Fruit fly (Drosophila melanogaster): ENCODE measurements around the gene for.

for gene

dm6 chr2L:3573907-3574306 is 82.8 kb downstream of the for start (continued):
- TF ChIP-seq CG11247 (GFP tag; IDR thresholded peaks at IDR 0.05) (no peak), Atf-2 (GFP tag; optimal IDR thresholded peaks at IDR 0.05) (peak; percentile 51), CG9876 (GFP tag; optimal IDR thresholded peaks at IDR 0.05) (peak; percentile 41), CG4617 (GFP tag; optimal IDR thresholded peaks at IDR 0.05; ENCODE audit: borderline replicate concordance) (no peak), usp (GFP tag; optimal IDR thresholded peaks at IDR 0.05) (no peak), Gsc (GFP tag; IDR thresholded peaks at IDR 0.05) (peak; percentile 76), zen (tag; optimal IDR thresholded peaks at IDR 0.05) (peak; percentile 76), D (optimal IDR thresholded peaks at IDR 0.05) (no peak), D (GFP tag; optimal IDR thresholded peaks at IDR 0.05) (peak; percentile 83), TFAM (GFP tag; optimal IDR thresholded peaks at IDR 0.05) (peak; percentile 23), CG18476 (GFP tag; optimal IDR thresholded peaks at IDR 0.05) (peak; percentile 56), Tbp (GFP tag; optimal IDR thresholded peaks at IDR 0.05) (no peak), fd3F (GFP tag; optimal IDR thresholded peaks at IDR 0.05) (no peak), CG18764 (GFP tag; optimal IDR thresholded peaks at IDR 0.05) (peak; percentile 73), CG7271 (tag; optimal IDR thresholded peaks at IDR 0.05) (peak; percentile 20), Rfx (GFP tag; IDR thresholded peaks at IDR 0.05) (peak; percentile 62), hb (GFP tag; IDR thresholded peaks at IDR 0.05; ENCODE audit: partially characterized antibody) (no peak), Dip2 (GFP tag; IDR thresholded peaks at IDR 0.05) (peak; percentile 33; the same call in 1 of the 2 replicates), Dfd (GFP tag; optimal IDR thresholded peaks at IDR 0.05) (no peak), PHDP (tag; optimal IDR thresholded peaks at IDR 0.05) (peak; percentile 79), ash1 (GFP tag; optimal IDR thresholded peaks at IDR 0.05) (no peak), pb (GFP tag; optimal IDR thresholded peaks at IDR 0.05) (peak; percentile 68), pzg (GFP tag; optimal IDR thresholded peaks at IDR 0.05) (no peak), luna (GFP tag; optimal IDR thresholded peaks at IDR 0.05) (no peak), tin (GFP tag; optimal IDR thresholded peaks at IDR 0.05) (peak; percentile 83), Ptx1 (GFP tag; IDR thresholded peaks at IDR 0.05) (peak; percentile 80), pnt (GFP tag; optimal IDR thresholded peaks at IDR 0.05) (peak; percentile 82), B-H1 (GFP tag; IDR thresholded peaks at IDR 0.05) (peak; percentile 78), CG13624 (GFP tag; optimal IDR thresholded peaks at IDR 0.05) (peak; percentile 18), shn (GFP tag; optimal IDR thresholded peaks at IDR 0.05) (peak; percentile 55), Spps (tag; optimal IDR thresholded peaks at IDR 0.05) (peak; percentile 60), CG4328 (GFP tag; optimal IDR thresholded peaks at IDR 0.05) (no peak), CG6175 (GFP tag; IDR thresholded peaks at IDR 0.05) (0 out of 3 replicates have a peak, but pooled peaks have one; percentile 38), prd (optimal IDR thresholded peaks at IDR 0.05) (no peak), prd (GFP tag; IDR thresholded peaks at IDR 0.05) (peak; percentile 93), D19B (GFP tag; optimal IDR thresholded peaks at IDR 0.05) (no peak), trh (GFP tag; optimal IDR thresholded peaks at IDR 0.05) (no peak), CG10959 (GFP tag; IDR thresholded peaks at IDR 0.05) (peak; percentile 83), MBD-R2 (GFP tag; IDR thresholded peaks at IDR 0.05) (no peak; the same call in 1 of the 2 replicates), CG43689 (GFP tag; IDR thresholded peaks at IDR 0.05) (0 out of 2 replicates have a peak, but pooled peaks have one; percentile 20), nerfin-2 (GFP tag; IDR thresholded peaks at IDR 0.05; ENCODE audit: partially characterized antibody) (no peak), Fer3 (tag; optimal IDR thresholded peaks at IDR 0.05) (peak; percentile 13), ap (GFP tag; IDR thresholded peaks at IDR 0.05) (0 out of 2 replicates have a peak, but pooled peaks have one; percentile 3), Lpt (GFP tag; optimal IDR thresholded peaks at IDR 0.05) (no peak), CG14441 (GFP tag; IDR thresholded peaks at IDR 0.05) (peak; percentile 80), Ets97D (GFP tag; optimal IDR thresholded peaks at IDR 0.05) (no peak), sd (tag; optimal IDR thresholded peaks at IDR 0.05) (no peak), Sox100B (GFP tag; optimal IDR thresholded peaks at IDR 0.05) (peak; percentile 62), wor (GFP tag; IDR thresholded peaks at IDR 0.05) (peak; percentile 66), CG14667 (GFP tag; IDR thresholded peaks at IDR 0.05) (peak; percentile 84), sna (GFP tag; IDR thresholded peaks at IDR 0.05; ENCODE audit: partially characterized antibody) (no peak), Lim3 (GFP tag; IDR thresholded peaks at IDR 0.05) (peak; percentile 70), pros (GFP tag; optimal IDR thresholded peaks at IDR 0.05) (no peak)
